Worm (Caenorhabditis elegans): ENCODE measurements around the gene nlp-63.

DNA sequence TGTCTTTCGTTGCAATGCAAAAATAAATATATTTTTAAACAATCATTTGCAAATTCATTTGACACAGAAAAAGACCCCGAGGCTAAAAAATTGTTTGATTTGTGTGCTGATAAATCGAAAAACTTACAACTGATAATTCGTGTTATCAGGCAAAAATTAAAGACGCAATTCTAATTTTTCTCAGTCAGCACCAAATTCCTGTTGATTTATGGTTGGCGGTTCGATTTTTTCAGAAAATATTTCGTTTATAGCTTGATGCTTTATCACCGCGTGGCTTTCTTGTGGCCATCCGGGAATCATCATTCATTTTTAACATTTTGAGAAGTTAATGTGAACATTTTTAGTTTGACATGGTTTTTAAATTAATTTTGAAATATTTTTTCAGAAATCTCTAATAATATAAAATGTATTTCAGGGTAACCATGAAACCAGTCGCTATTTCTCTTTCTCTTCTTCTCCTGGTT is 16.0 kb upstream of the nlp-63 start, which contains the start of gene asah-2:
- TF ChIP-seq hlh-13 (GFP tag; optimal IDR thresholded peaks at IDR 0.05) (no peak), elt-2 (tag; optimal IDR thresholded peaks at IDR 0.05) (no peak), pqm-1 (tag; optimal IDR thresholded peaks at IDR 0.05) (no peak), fkh-10 (GFP tag; optimal IDR thresholded peaks at IDR 0.05) (no peak), syd-9 (tag; optimal IDR thresholded peaks at IDR 0.05) (no peak), nhr-232 (tag; optimal IDR thresholded peaks at IDR 0.05) (no peak)
